Worm (Caenorhabditis elegans) whole organism, early embryonic: ENCODE measurements around the gene dph-7.

ENCODE experiments used
- B0310.2 ChIP-seq: sonication (generic microtip); optimal IDR thresholded peaks from 2 replicates; lab custom pipeline; 2016; ENCODE audit warnings: mild to moderate bottlenecking, missing genetic modification characterization, missing compliant biosample characterization
- F13C5.2 ChIP-seq: sonication (generic microtip); optimal IDR thresholded peaks from 2 replicates; lab custom pipeline; 2017; ENCODE audit warnings: mild to moderate bottlenecking, missing genetic modification characterization, inconsistent platforms, missing compliant biosample characterization
- aly-1 ChIP-seq: sonication (generic microtip); optimal IDR thresholded peaks from 2 replicates; lab custom pipeline; 2016; ENCODE audit warnings: missing genetic modification characterization, missing compliant biosample characterization
- ama-1 ChIP-seq: fragments of 150-350 bp; optimal IDR thresholded peaks from 2 replicates; lab custom pipeline; 2014
- ceh-13 ChIP-seq: fragments of 200-800 bp; sonication (Bioruptor generic); optimal IDR thresholded peaks from 2 replicates; lab custom pipeline; 2018; ENCODE audit warnings: mild to moderate bottlenecking, missing genetic modification characterization, missing compliant biosample characterization
- ets-7 ChIP-seq: sonication (generic microtip); optimal IDR thresholded peaks from 2 replicates; lab custom pipeline; 2016; ENCODE audit warnings: missing genotype, missing genetic modification characterization, missing compliant biosample characterization
- flt-1 ChIP-seq: fragments of 200-800 bp; sonication (Bioruptor generic); IDR thresholded peaks from 2 replicates; pipeline ENCODE4 v1.3.6; 2022; ENCODE audit warnings: missing genetic modification characterization, missing compliant biosample characterization
- hmbx-1 ChIP-seq: sonication (generic microtip); optimal IDR thresholded peaks from 2 replicates; lab custom pipeline; 2016; ENCODE audit warnings: mild to moderate bottlenecking, missing genetic modification characterization, missing compliant biosample characterization
- hnd-1 ChIP-seq: sonication (generic microtip); optimal IDR thresholded peaks from 2 replicates; lab custom pipeline; 2016; ENCODE audit warnings: missing genetic modification characterization, missing compliant biosample characterization
- scrt-1 ChIP-seq: fragments of 200-800 bp; sonication (Bioruptor generic); IDR thresholded peaks from 2 replicates; pipeline ENCODE4 v1.3.6; 2022; ENCODE audit warnings: missing genetic modification characterization, missing compliant biosample characterization
- sea-1 ChIP-seq: fragments of 200-800 bp; sonication (Bioruptor generic); conservative IDR thresholded peaks from 2 replicates; pipeline ENCODE4 v1.3.6; 2022; ENCODE audit warnings: missing genetic modification characterization, missing compliant biosample characterization

- TF ChIP-seq ama-1 (lab: Kevin White, UChicago) (no peak), flt-1 (GFP tag; lab: Robert Waterston, UW) (no peak), scrt-1 (GFP tag; lab: Robert Waterston, UW) (no peak), ets-7 (no peak), ceh-13 (GFP tag; lab: Kevin White, UChicago) (no peak), F13C5.2 (tag; lab: Kevin White, UChicago) (no peak), hnd-1 (tag; lab: Kevin White, UChicago) (no peak), aly-1 (no peak), sea-1 (GFP tag; lab: Robert Waterston, UW) (no peak), B0310.2 (tag; lab: Kevin White, UChicago) (no peak), hmbx-1 (tag; lab: Kevin White, UChicago) (no peak)
Measured at ce11 chrIII:13277881-13278500, 36.9 kb upstream of the dph-7 start.
